Fruit fly (Drosophila melanogaster): ENCODE measurements around the gene mRpL38.

The mRpL38 gene

DNA sequence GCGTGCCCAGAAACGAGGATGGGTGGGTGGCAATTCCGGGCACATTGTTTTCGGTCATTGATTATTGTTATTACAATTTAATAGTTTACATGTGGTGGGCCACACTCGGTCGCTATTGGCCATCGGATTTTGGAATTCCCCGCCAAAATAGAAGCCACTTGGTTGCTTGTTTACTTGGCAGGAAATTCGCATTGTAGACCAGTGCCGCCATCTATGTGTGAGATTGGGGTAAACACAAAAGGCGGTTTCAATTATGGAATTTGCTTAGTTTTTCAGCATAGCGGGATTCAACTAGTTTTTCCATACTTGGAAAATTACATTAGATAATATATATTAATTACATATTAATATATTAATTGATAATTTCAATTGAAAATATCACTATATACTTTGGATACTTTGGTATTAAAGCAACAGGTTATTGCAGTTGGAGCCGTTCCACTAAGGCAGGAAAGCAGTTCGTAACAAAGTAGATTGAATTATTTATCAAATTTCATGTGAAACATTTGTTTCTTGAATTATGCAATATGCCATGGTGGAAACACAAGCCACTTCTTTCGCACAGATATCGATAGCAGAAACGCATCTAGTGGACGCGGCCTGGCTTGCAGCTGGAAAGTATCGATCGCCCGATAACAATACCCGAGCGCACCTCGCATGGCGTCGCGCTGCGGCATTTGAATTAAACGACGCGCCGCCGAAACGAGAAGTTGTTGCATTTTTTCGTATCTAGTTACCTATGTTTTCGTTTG lies 21.1 kb downstream of the mRpL38 start, which contains the start of gene mud (continued):
- TF ChIP-seq shn (GFP tag; optimal IDR thresholded peaks at IDR 0.05) (no peak), dysf (GFP tag; IDR thresholded peaks at IDR 0.05) (0 out of 3 replicates have a peak, but pooled peaks have one; percentile 34), pzg (GFP tag; optimal IDR thresholded peaks at IDR 0.05) (peak; percentile 61), CG10462 (GFP tag; optimal IDR thresholded peaks at IDR 0.05) (no peak), Lim3 (GFP tag; IDR thresholded peaks at IDR 0.05) (no peak), CG9609 (GFP tag; optimal IDR thresholded peaks at IDR 0.05) (no peak), CG15011 (GFP tag; optimal IDR thresholded peaks at IDR 0.05) (no peak), corto (GFP tag; optimal IDR thresholded peaks at IDR 0.05) (no peak), CG9727 (GFP tag; optimal IDR thresholded peaks at IDR 0.05) (peak; percentile 37), CG31365 (tag; optimal IDR thresholded peaks at IDR 0.05) (no peak), CG11560 (tag; IDR thresholded peaks at IDR 0.05) (no peak), HmgD (GFP tag; optimal IDR thresholded peaks at IDR 0.05) (no peak), bsh (GFP tag; optimal IDR thresholded peaks at IDR 0.05) (peak in 1 of 2 experiments; percentile 50), Ravus (GFP tag; IDR thresholded peaks at IDR 0.05) (no peak), CG6683 (GFP tag; optimal IDR thresholded peaks at IDR 0.05) (no peak), dmrt99B (tag; optimal IDR thresholded peaks at IDR 0.05) (no peak), gem (tag; optimal IDR thresholded peaks at IDR 0.05) (no peak), CG31441 (GFP tag; IDR thresholded peaks at IDR 0.05) (no peak), phol (tag; optimal IDR thresholded peaks at IDR 0.05) (peak; percentile 79), PHDP (tag; optimal IDR thresholded peaks at IDR 0.05) (no peak), CG17186 (GFP tag; optimal IDR thresholded peaks at IDR 0.05) (peak; percentile 43), CG4730 (GFP tag; IDR thresholded peaks at IDR 0.05) (no peak), Ets65A (GFP tag) (peak; percentile 79), Hmx (GFP tag; optimal IDR thresholded peaks at IDR 0.05) (no peak), jing (GFP tag; optimal IDR thresholded peaks at IDR 0.05) (no peak), H15 (GFP tag; IDR thresholded peaks at IDR 0.05) (no peak), Hr39 (optimal IDR thresholded peaks at IDR 0.05) (no peak), gfzf (GFP tag; optimal IDR thresholded peaks at IDR 0.05) (peak; percentile 28), prd (optimal IDR thresholded peaks at IDR 0.05) (no peak), prd (GFP tag; IDR thresholded peaks at IDR 0.05) (peak; percentile 66; the same call in 2 of the 3 replicates), tna (GFP tag; IDR thresholded peaks at IDR 0.05; ENCODE audit: partially characterized antibody) (peak; percentile 68), Rx (GFP tag; IDR thresholded peaks at IDR 0.05) (no peak), CG33213 (GFP tag; optimal IDR thresholded peaks at IDR 0.05) (no peak), tin (GFP tag; optimal IDR thresholded peaks at IDR 0.05) (peak; percentile 6), CG7556 (GFP tag; optimal IDR thresholded peaks at IDR 0.05) (no peak), Max (GFP tag; optimal IDR thresholded peaks at IDR 0.05) (no peak), sob (GFP tag; IDR thresholded peaks at IDR 0.05) (peak; percentile 8; the same call in 1 of the 2 replicates), Doc3 (GFP tag; IDR thresholded peaks at IDR 0.05; ENCODE audit: partially characterized antibody) (peak; percentile 45; the same call in 1 of the 3 replicates), CG13894 (tag; optimal IDR thresholded peaks at IDR 0.05) (no peak), nerfin-2 (GFP tag; IDR thresholded peaks at IDR 0.05; ENCODE audit: partially characterized antibody) (peak; percentile 69), Sox100B (GFP tag; optimal IDR thresholded peaks at IDR 0.05) (no peak), Stat92E (GFP tag; optimal IDR thresholded peaks at IDR 0.05) (no peak), CG3847 (GFP tag; IDR thresholded peaks at IDR 0.05) (no peak), Med (GFP tag) (peak; percentile 79), CG12219 (GFP tag; optimal IDR thresholded peaks at IDR 0.05) (no peak), CG10366 (GFP tag; IDR thresholded peaks at IDR 0.05) (peak; percentile 14; the same call in 1 of the 2 replicates), CG2678 (tag; optimal IDR thresholded peaks at IDR 0.05) (no peak), tio (GFP tag; optimal IDR thresholded peaks at IDR 0.05) (peak; percentile 21), CG17912 (GFP tag; optimal IDR thresholded peaks at IDR 0.05) (no peak)

All from whole organism, embryonic.